Worm (Caenorhabditis elegans) whole organism, mixed stage, embryonic: ENCODE measurements around the gene let-858.

Experiments used
- M03D4.4 ChIP-seq: sonication (generic microtip); optimal IDR thresholded peaks from 2 replicates; lab custom pipeline; 2017; ENCODE audit warnings: mild to moderate bottlenecking, missing genetic modification characterization, missing compliant biosample characterization
- nhr-2 ChIP-seq: fragments of 150-350 bp; optimal IDR thresholded peaks from 2 replicates; lab custom pipeline; 2014; ENCODE audit warnings: missing biosample characterization, missing genetic modification characterization
- unc-62 ChIP-seq: fragments of 150-350 bp; optimal IDR thresholded peaks from 2 replicates; lab custom pipeline; 2014; ENCODE audit warnings: missing biosample characterization, missing genetic modification reagents, missing genetic modification characterization

DNA sequence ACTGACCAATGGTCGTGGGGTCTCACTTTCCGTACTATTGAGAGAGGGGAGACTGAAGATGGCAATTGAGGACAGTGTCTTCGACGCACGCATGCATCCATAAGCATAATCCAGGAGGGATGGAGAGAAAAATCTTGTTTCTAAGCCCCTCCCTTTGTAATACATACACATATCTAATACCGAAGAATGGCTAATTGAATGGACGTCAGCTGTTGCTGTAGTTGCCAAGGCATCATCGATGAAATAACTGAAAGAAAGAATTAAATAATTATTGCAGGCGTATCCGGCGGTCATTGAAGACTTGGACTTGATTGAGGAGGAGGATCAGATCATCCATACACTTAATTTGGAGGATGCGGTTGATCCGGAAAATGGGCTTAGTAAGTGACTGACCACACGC is 3.4 kb downstream of the let-858 start, which contains the start of gene F33A8.7:
- TF ChIP-seq M03D4.4 (tag; lab: Kevin White, UChicago) = no peak
- TF ChIP-seq unc-62 = no peak
- no peak for TF ChIP-seq nhr-2 (tag; lab: Kevin White, UChicago)
